Fruit fly (Drosophila melanogaster): Measurements from ENCODE around the gene ssp7.

The ssp7 gene

DNA sequence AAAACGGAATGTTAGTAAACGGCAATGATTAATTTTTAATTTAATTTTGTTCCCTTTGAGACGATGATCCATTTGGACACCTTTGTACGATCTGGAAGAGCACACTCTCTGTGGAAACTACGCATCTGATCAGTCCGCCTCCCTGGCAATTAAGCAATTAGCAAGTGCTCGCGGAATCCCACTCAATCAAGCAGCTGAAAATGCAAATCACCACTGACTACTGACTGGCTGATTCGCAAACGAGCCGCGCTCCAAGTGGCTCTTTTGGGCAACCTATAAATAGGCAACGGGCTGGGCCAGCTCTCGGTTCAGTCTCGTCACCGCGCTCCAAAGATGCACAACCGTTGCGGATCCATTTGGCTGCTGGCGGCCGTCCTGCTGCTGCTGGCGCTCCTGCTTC is 3.8 kb upstream of the ssp7 start, which contains the start of gene CG15201:
Gene CG15201, plus strand, starts transcription at position 301 of the 400 bp plus-strand sequence.
- TF ChIP-seq dmrt93B (GFP tag; optimal IDR thresholded peaks at IDR 0.05) (no peak), lola (GFP tag; optimal IDR thresholded peaks at IDR 0.05) (no peak), Mio (GFP tag; optimal IDR thresholded peaks at IDR 0.05) (no peak), CrebA (GFP tag; optimal IDR thresholded peaks at IDR 0.05; ENCODE audit: borderline replicate concordance) (no peak), GATAd (GFP tag; optimal IDR thresholded peaks at IDR 0.05) (no peak), OdsH (GFP tag; optimal IDR thresholded peaks at IDR 0.05) (no peak), HLH106 (tag; optimal IDR thresholded peaks at IDR 0.05) (no peak), Vsx2 (GFP tag; optimal IDR thresholded peaks at IDR 0.05; ENCODE audit: partially characterized antibody) (no peak), CG32264 (GFP tag; optimal IDR thresholded peaks at IDR 0.05) (no peak), Hr83 (GFP tag; optimal IDR thresholded peaks at IDR 0.05; ENCODE audit: poor library complexity, severe bottlenecking) (no peak), dl (GFP tag; optimal IDR thresholded peaks at IDR 0.05; ENCODE audit: insufficient read depth in 1 of 2, partially characterized antibody in 2 of 2) (no peak), br (GFP tag; optimal IDR thresholded peaks at IDR 0.05) (no peak), tai (GFP tag; optimal IDR thresholded peaks at IDR 0.05) (no peak), Hr78 (GFP tag; optimal IDR thresholded peaks at IDR 0.05) (no peak), brk (GFP tag; optimal IDR thresholded peaks at IDR 0.05) (no peak), Abd-B (GFP tag; optimal IDR thresholded peaks at IDR 0.05) (no peak), ey (GFP tag; optimal IDR thresholded peaks at IDR 0.05) (no peak), jim (GFP tag; optimal IDR thresholded peaks at IDR 0.05) (no peak), pan (optimal IDR thresholded peaks at IDR 0.05) (no peak), usp (GFP tag; optimal IDR thresholded peaks at IDR 0.05) (no peak)

DNA sequence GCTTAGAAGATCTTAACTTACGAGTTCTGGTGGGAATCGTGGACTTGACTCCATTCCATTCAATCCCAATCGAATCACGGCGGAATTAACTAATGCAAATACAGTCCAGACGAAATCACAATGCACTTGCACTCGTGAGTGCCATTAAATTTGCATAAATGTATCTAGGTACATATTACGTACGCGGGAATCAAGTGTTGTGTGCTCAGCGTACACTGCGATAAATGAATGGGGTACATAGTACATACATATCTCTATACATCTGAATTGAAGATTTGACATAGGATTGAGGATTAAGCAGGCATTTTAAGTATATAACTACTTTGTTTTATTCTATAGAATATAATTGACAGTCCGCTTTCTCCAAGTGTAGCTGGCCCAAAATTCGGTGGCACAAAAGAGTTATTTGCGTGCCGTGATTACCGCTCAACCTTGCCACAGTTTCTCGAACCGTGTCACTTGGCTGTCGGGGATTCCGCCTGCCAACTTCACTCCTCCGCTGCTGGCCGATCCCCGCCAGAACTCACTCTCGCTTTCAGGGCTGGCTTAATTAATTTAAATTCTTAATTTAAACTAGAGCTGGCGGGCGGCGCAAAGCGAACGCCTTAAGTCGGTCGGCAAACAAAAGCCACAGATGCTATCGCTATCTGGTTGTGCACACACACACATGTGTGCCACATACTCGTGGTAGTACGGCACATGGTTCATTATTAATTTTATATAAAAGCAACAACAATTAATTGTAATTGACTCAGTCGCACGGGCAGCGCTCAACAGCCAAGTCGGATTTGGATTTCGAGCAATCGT is 1.9 kb upstream of the ssp7 start, which contains the start of the genes CG15199 and CG15202:
Gene CG15199, minus strand, starts transcription at position 51 of the 807 bp plus-strand sequence.
Gene CG15202, plus strand, starts transcription at position 757 of the 807 bp plus-strand sequence.
- TF ChIP-seq Hnf4 (GFP tag; optimal IDR thresholded peaks at IDR 0.05) (no peak), Dfd (GFP tag; optimal IDR thresholded peaks at IDR 0.05) (no peak), CrebA (GFP tag; optimal IDR thresholded peaks at IDR 0.05; ENCODE audit: borderline replicate concordance) (no peak), Jra (GFP tag; optimal IDR thresholded peaks at IDR 0.05) (no peak), foxo (GFP tag; optimal IDR thresholded peaks at IDR 0.05) (no peak), ey (GFP tag; optimal IDR thresholded peaks at IDR 0.05) (no peak), Rel (GFP tag; optimal IDR thresholded peaks at IDR 0.05) (no peak), Rel (tag; optimal IDR thresholded peaks at IDR 0.05) (no peak), dl (GFP tag; optimal IDR thresholded peaks at IDR 0.05; ENCODE audit: insufficient read depth in 1 of 2, partially characterized antibody in 2 of 2) (no peak), Mio (GFP tag; optimal IDR thresholded peaks at IDR 0.05) (no peak), psq (GFP tag; optimal IDR thresholded peaks at IDR 0.05) (no peak), dmrt93B (GFP tag; optimal IDR thresholded peaks at IDR 0.05) (no peak)

DNA sequence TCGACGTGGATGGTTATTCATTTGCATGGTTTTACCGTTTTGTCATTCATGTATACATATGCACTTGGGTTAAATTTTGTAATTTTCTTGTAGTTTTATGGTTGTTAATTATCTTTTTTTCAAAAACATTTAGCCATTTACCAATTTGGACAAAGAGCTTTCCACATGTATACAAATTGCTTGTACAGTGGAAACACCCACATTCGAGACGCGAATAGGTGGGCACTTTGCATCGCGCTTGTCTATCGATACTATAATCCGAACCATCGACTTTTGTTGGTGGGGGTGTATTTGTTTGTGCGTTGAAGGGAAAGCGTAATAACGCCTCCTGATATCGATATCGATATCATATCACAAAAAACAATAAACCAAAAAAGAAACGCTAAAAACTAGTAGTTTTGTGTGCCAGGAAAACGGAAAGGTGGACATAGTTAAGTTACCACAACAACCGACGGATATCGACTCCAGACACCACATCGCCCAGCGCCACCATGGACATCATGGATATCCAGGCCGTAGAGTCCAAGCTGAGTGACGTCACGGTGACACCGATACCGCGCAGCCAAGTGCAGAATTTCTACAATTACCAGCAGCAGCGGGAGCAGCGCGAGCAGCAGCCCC is 2.4 kb downstream of the ssp7 start, which contains the start of gene CDK2AP1:
Gene CDK2AP1, plus strand, starts transcription at position 294 of the 621 bp plus-strand sequence.
- TF ChIP-seq br (GFP tag; optimal IDR thresholded peaks at IDR 0.05) (no peak), Hnf4 (GFP tag; optimal IDR thresholded peaks at IDR 0.05) (no peak), Hr83 (GFP tag; optimal IDR thresholded peaks at IDR 0.05; ENCODE audit: poor library complexity, severe bottlenecking) (no peak), lola (GFP tag; optimal IDR thresholded peaks at IDR 0.05) (no peak), pan (optimal IDR thresholded peaks at IDR 0.05) (no peak), rgr (GFP tag; optimal IDR thresholded peaks at IDR 0.05) (no peak), brk (GFP tag; optimal IDR thresholded peaks at IDR 0.05) (no peak), Abd-B (GFP tag; optimal IDR thresholded peaks at IDR 0.05) (no peak), sage (GFP tag; optimal IDR thresholded peaks at IDR 0.05) (no peak), OdsH (GFP tag; optimal IDR thresholded peaks at IDR 0.05) (no peak), tai (GFP tag; optimal IDR thresholded peaks at IDR 0.05) (no peak), GATAd (GFP tag; optimal IDR thresholded peaks at IDR 0.05) (no peak), h (GFP tag; optimal IDR thresholded peaks at IDR 0.05) (peak; percentile 5), CrebA (GFP tag; optimal IDR thresholded peaks at IDR 0.05; ENCODE audit: borderline replicate concordance) (no peak), Dfd (GFP tag; optimal IDR thresholded peaks at IDR 0.05) (no peak), jim (GFP tag; optimal IDR thresholded peaks at IDR 0.05) (no peak), Sp1 (GFP tag; optimal IDR thresholded peaks at IDR 0.05) (no peak), psq (GFP tag; optimal IDR thresholded peaks at IDR 0.05) (no peak), ey (GFP tag; optimal IDR thresholded peaks at IDR 0.05) (no peak), N (GFP tag; optimal IDR thresholded peaks at IDR 0.05) (peak; percentile 82), HLH106 (tag; optimal IDR thresholded peaks at IDR 0.05) (peak; percentile 25), sv (GFP tag; optimal IDR thresholded peaks at IDR 0.05) (no peak), Dif (GFP tag; optimal IDR thresholded peaks at IDR 0.05; ENCODE audit: partially characterized antibody) (no peak), foxo (GFP tag; optimal IDR thresholded peaks at IDR 0.05) (no peak), CG32264 (GFP tag; optimal IDR thresholded peaks at IDR 0.05) (no peak), Rel (GFP tag; optimal IDR thresholded peaks at IDR 0.05) (no peak), Rel (tag; optimal IDR thresholded peaks at IDR 0.05) (peak; percentile 15), Myc (optimal IDR thresholded peaks at IDR 0.05) (no peak), dl (GFP tag; optimal IDR thresholded peaks at IDR 0.05; ENCODE audit: insufficient read depth in 1 of 2, partially characterized antibody in 2 of 2) (no peak), Hr78 (GFP tag; optimal IDR thresholded peaks at IDR 0.05) (peak; percentile 75), Mio (GFP tag; optimal IDR thresholded peaks at IDR 0.05) (no peak), woc (GFP tag; optimal IDR thresholded peaks at IDR 0.05) (peak; percentile 53), Vsx2 (GFP tag; optimal IDR thresholded peaks at IDR 0.05; ENCODE audit: partially characterized antibody) (no peak), usp (GFP tag; optimal IDR thresholded peaks at IDR 0.05) (no peak), CG9705 (GFP tag; optimal IDR thresholded peaks at IDR 0.05) (no peak)
